Fruit fly (Drosophila melanogaster) whole organism, embryonic: ENCODE measurements around the gene CecA1.

Source experiments
- Bgb ChIP-seq: fragments of 200-800 bp; sonication (Bioruptor generic); IDR thresholded peaks from 2 replicates; pipeline ENCODE4 v1.3.6; 2022; ENCODE audit warnings: missing biosample characterization, missing genetic modification characterization; ENCODE audit not compliant: partially characterized antibody
- CG10147 ChIP-seq: fragments of 200-800 bp; sonication (Bioruptor generic); optimal IDR thresholded peaks from 2 replicates; lab custom pipeline; 2019; ENCODE audit warnings: missing biosample characterization, mild to moderate bottlenecking, missing genetic modification characterization, moderate library complexity
- CG11504 ChIP-seq: fragments of 200-800 bp; sonication (Bioruptor generic); optimal IDR thresholded peaks from 3 replicates; lab custom pipeline; 2019; ENCODE audit warnings: missing biosample characterization, mild to moderate bottlenecking, missing genetic modification characterization, moderate library complexity
- CG12155 ChIP-seq: fragments of 200-800 bp; sonication (Bioruptor generic); optimal IDR thresholded peaks from 3 replicates; lab custom pipeline; 2016; ENCODE audit warnings: missing biosample characterization, missing genetic modification characterization
- CG12391 ChIP-seq: fragments of 200-800 bp; sonication (Bioruptor generic); optimal IDR thresholded peaks from 3 replicates; lab custom pipeline; 2018; ENCODE audit warnings: missing biosample characterization, mild to moderate bottlenecking, missing genetic modification characterization, moderate library complexity
- CG12942 ChIP-seq: fragments of 200-800 bp; sonication (Bioruptor generic); optimal IDR thresholded peaks from 3 replicates; lab custom pipeline; 2016; ENCODE audit warnings: missing biosample characterization, missing genetic modification characterization
- CG13296 ChIP-seq: fragments of 200-800 bp; sonication (Bioruptor generic); optimal IDR thresholded peaks from 3 replicates; lab custom pipeline; 2018; ENCODE audit warnings: missing biosample characterization, mild to moderate bottlenecking, missing genetic modification characterization
- CG15479 ChIP-seq: fragments of 200-800 bp; sonication (Bioruptor generic); optimal IDR thresholded peaks from 3 replicates; lab custom pipeline; 2019; ENCODE audit warnings: missing biosample characterization, mild to moderate bottlenecking, missing genetic modification characterization, moderate library complexity
- CG15601 ChIP-seq: fragments of 200-800 bp; sonication (Bioruptor generic); optimal IDR thresholded peaks from 3 replicates; lab custom pipeline; 2019; ENCODE audit warnings: missing biosample characterization, mild to moderate bottlenecking, missing genetic modification characterization, moderate library complexity
- CG1647 ChIP-seq: fragments of 200-800 bp; sonication (Bioruptor generic); optimal IDR thresholded peaks from 3 replicates; lab custom pipeline; 2016; ENCODE audit warnings: missing biosample characterization, missing genetic modification characterization
- CG16779 ChIP-seq: fragments of 200-800 bp; sonication (Bioruptor generic); IDR thresholded peaks from 2 replicates; pipeline ENCODE4 v1.3.6; 2022; ENCODE audit warnings: missing biosample characterization, missing genetic modification characterization
- CG17568 ChIP-seq: fragments of 200-800 bp; sonication (Bioruptor generic); optimal IDR thresholded peaks from 2 replicates; lab custom pipeline; 2018; ENCODE audit warnings: missing biosample characterization, mild to moderate bottlenecking, missing genetic modification characterization, moderate library complexity
- CG2120 ChIP-seq: fragments of 200-800 bp; sonication (Bioruptor generic); optimal IDR thresholded peaks from 3 replicates; lab custom pipeline; 2016; ENCODE audit warnings: missing biosample characterization, missing genetic modification characterization
- CG3163 ChIP-seq: fragments of 200-800 bp; sonication (Bioruptor generic); optimal IDR thresholded peaks from 3 replicates; lab custom pipeline; 2016; ENCODE audit warnings: missing biosample characterization, missing genetic modification characterization
- CG6813 ChIP-seq: fragments of 200-800 bp; sonication (Bioruptor generic); optimal IDR thresholded peaks from 2 replicates; lab custom pipeline; 2017; ENCODE audit warnings: missing biosample characterization, missing genetic modification characterization, mild to moderate bottlenecking, moderate library complexity, missing genetic modification reagents
- CG7372 ChIP-seq: fragments of 200-800 bp; sonication (Bioruptor generic); IDR thresholded peaks from 2 replicates; pipeline ENCODE4 v1.3.6; 2022; ENCODE audit warnings: missing biosample characterization, missing genetic modification characterization
- CG7556 ChIP-seq: fragments of 200-800 bp; sonication (Bioruptor generic); optimal IDR thresholded peaks from 2 replicates; lab custom pipeline; 2017; ENCODE audit warnings: missing biosample characterization, mild to moderate bottlenecking, missing genetic modification characterization
- CG7839 ChIP-seq: fragments of 200-800 bp; sonication (Bioruptor generic); optimal IDR thresholded peaks from 3 replicates; lab custom pipeline; 2018; ENCODE audit warnings: missing biosample characterization, mild to moderate bottlenecking, missing genetic modification characterization, moderate library complexity
- CG9727 ChIP-seq: fragments of 200-800 bp; sonication (Bioruptor generic); optimal IDR thresholded peaks from 3 replicates; lab custom pipeline; 2017; ENCODE audit warnings: missing biosample characterization, mild to moderate bottlenecking, missing genetic modification characterization
- Ets65A ChIP-seq: fragments of 200-800 bp; sonication (Bioruptor generic); peaks from one replicate; lab custom pipeline; 2016; ENCODE audit warnings: missing biosample characterization, missing genetic modification characterization
- Fer3 ChIP-seq: fragments of 200-800 bp; sonication (Bioruptor generic); optimal IDR thresholded peaks from 2 replicates; lab custom pipeline; 2018; ENCODE audit warnings: missing biosample characterization, mild to moderate bottlenecking, missing genetic modification characterization, moderate library complexity
- H15 ChIP-seq: fragments of 200-800 bp; sonication (Bioruptor generic); IDR thresholded peaks from 3 replicates; pipeline ENCODE4 v1.3.6; 2022; ENCODE audit warnings: missing biosample characterization, missing genetic modification characterization
- HLHmδ ChIP-seq: fragments of 200-800 bp; sonication (Bioruptor generic); optimal IDR thresholded peaks from 2 replicates; lab custom pipeline; 2018; ENCODE audit warnings: missing biosample characterization, mild to moderate bottlenecking, missing genetic modification characterization, moderate library complexity
- Hey ChIP-seq: fragments of 200-800 bp; sonication (Bioruptor generic); optimal IDR thresholded peaks from 3 replicates; lab custom pipeline; 2018; ENCODE audit warnings: missing biosample characterization, mild to moderate bottlenecking, missing genetic modification characterization
- HmgD ChIP-seq: fragments of 200-800 bp; sonication (Bioruptor generic); optimal IDR thresholded peaks from 3 replicates; lab custom pipeline; 2016; ENCODE audit warnings: missing biosample characterization, missing genetic modification characterization
- Hmr ChIP-seq: fragments of 200-800 bp; sonication (Bioruptor generic); optimal IDR thresholded peaks from 3 replicates; lab custom pipeline; 2017; ENCODE audit warnings: mild to moderate bottlenecking, missing biosample characterization, missing genetic modification reagents, missing genetic modification characterization
- Lhr ChIP-seq: fragments of 200-800 bp; sonication (Bioruptor generic); optimal IDR thresholded peaks from 3 replicates; lab custom pipeline; 2017; ENCODE audit warnings: mild to moderate bottlenecking, missing biosample characterization, missing genetic modification reagents, missing genetic modification characterization
- Lpt ChIP-seq: fragments of >200 bp; optimal IDR thresholded peaks from 2 replicates; lab custom pipeline; 2018; ENCODE audit warnings: missing biosample characterization, missing genetic modification characterization
- MESR4 ChIP-seq: fragments of 200-800 bp; sonication (Bioruptor generic); optimal IDR thresholded peaks from 2 replicates; lab custom pipeline; 2018; ENCODE audit warnings: missing biosample characterization, mild to moderate bottlenecking, missing genetic modification characterization, moderate library complexity
- Meics ChIP-seq: fragments of 200-800 bp; sonication (Bioruptor generic); optimal IDR thresholded peaks from 2 replicates; lab custom pipeline; 2017; ENCODE audit warnings: missing biosample characterization, mild to moderate bottlenecking, missing genetic modification characterization
- NC2α ChIP-seq: fragments of 200-800 bp; sonication (Bioruptor generic); optimal IDR thresholded peaks from 2 replicates; lab custom pipeline; 2016; ENCODE audit warnings: missing biosample characterization, missing genetic modification characterization
- Neu2 ChIP-seq: fragments of 200-800 bp; sonication (Bioruptor generic); optimal IDR thresholded peaks from 3 replicates; lab custom pipeline; 2016; ENCODE audit warnings: missing biosample characterization, missing genetic modification characterization, borderline replicate concordance
- Rx ChIP-seq: fragments of 200-800 bp; sonication (Bioruptor generic); IDR thresholded peaks from 2 replicates; pipeline ENCODE4 v1.3.6; 2022; ENCODE audit warnings: missing biosample characterization, missing genetic modification characterization
- ase ChIP-seq: fragments of 200-800 bp; sonication (Bioruptor generic); IDR thresholded peaks from 3 replicates; pipeline ENCODE4 v1.3.6; 2022; ENCODE audit warnings: missing biosample characterization, missing genetic modification characterization
- bcd ChIP-seq: fragments of 200-800 bp; sonication (Bioruptor generic); optimal IDR thresholded peaks from 2 replicates; lab custom pipeline; 2017; ENCODE audit warnings: missing biosample characterization, mild to moderate bottlenecking, missing genetic modification characterization
- bsh ChIP-seq, 2 experiments: fragments of 200-800 bp; sonication (Bioruptor generic); optimal IDR thresholded peaks; 2 replicates each; lab custom pipeline; 2017 to 2018; ENCODE audit warnings: mild to moderate bottlenecking in 2 of 2, missing biosample characterization in 2 of 2, missing genetic modification characterization in 2 of 2, moderate library complexity in 1 of 2
- cato ChIP-seq: fragments of 200-800 bp; sonication (Bioruptor generic); optimal IDR thresholded peaks from 2 replicates; lab custom pipeline; 2016; ENCODE audit warnings: missing biosample characterization, missing genetic modification characterization, borderline replicate concordance
- cwo ChIP-seq: fragments of 200-800 bp; sonication (Bioruptor generic); optimal IDR thresholded peaks from 3 replicates; lab custom pipeline; 2017; ENCODE audit warnings: missing biosample characterization, missing genetic modification characterization, mild to moderate bottlenecking, moderate library complexity, missing genetic modification reagents
- dm ChIP-seq: fragments of 200-800 bp; sonication (Bioruptor generic); optimal IDR thresholded peaks from 3 replicates; lab custom pipeline; 2016; ENCODE audit warnings: missing biosample characterization, missing genetic modification characterization
- dysf ChIP-seq: fragments of 200-800 bp; sonication (Bioruptor generic); IDR thresholded peaks from 3 replicates; pipeline ENCODE4 v1.3.6; 2022; ENCODE audit warnings: missing biosample characterization, missing genetic modification characterization
- hb ChIP-seq: fragments of 200-800 bp; sonication (Bioruptor generic); IDR thresholded peaks from 3 replicates; pipeline ENCODE4 v1.3.6; 2022; ENCODE audit warnings: missing biosample characterization, missing genetic modification characterization; ENCODE audit not compliant: partially characterized antibody
- mirr ChIP-seq: fragments of 200-800 bp; sonication (Bioruptor generic); optimal IDR thresholded peaks from 3 replicates; lab custom pipeline; 2018; ENCODE audit warnings: missing biosample characterization, mild to moderate bottlenecking, missing genetic modification characterization
- nau ChIP-seq: fragments of 200-800 bp; sonication (Bioruptor generic); optimal IDR thresholded peaks from 3 replicates; lab custom pipeline; 2017; ENCODE audit warnings: missing biosample characterization, mild to moderate bottlenecking, missing genetic modification characterization, missing genetic modification reagents
- ranshi ChIP-seq: fragments of 200-800 bp; sonication (Bioruptor generic); IDR thresholded peaks from 2 replicates; pipeline ENCODE4 v1.3.6; 2022; ENCODE audit warnings: missing biosample characterization, missing genetic modification characterization
- seq ChIP-seq: fragments of 200-800 bp; sonication (Bioruptor generic); IDR thresholded peaks from 2 replicates; pipeline ENCODE4 v1.3.6; 2022; ENCODE audit warnings: missing biosample characterization, missing genetic modification characterization
- sima ChIP-seq: fragments of 200-800 bp; sonication (Bioruptor generic); optimal IDR thresholded peaks from 2 replicates; lab custom pipeline; 2016; ENCODE audit warnings: missing biosample characterization, missing genetic modification characterization
- tap ChIP-seq: fragments of 200-800 bp; optimal IDR thresholded peaks from 3 replicates; lab custom pipeline; 2019; ENCODE audit warnings: missing biosample characterization, mild to moderate bottlenecking, missing genetic modification characterization, moderate library complexity
- tio ChIP-seq: fragments of 200-800 bp; sonication (Bioruptor generic); optimal IDR thresholded peaks from 2 replicates; lab custom pipeline; 2017; ENCODE audit warnings: missing biosample characterization, missing genetic modification characterization, inconsistent platforms
- vvl ChIP-seq: fragments of 200-800 bp; sonication (Bioruptor generic); IDR thresholded peaks from 2 replicates; pipeline ENCODE4 v1.3.6; 2022; ENCODE audit warnings: missing biosample characterization, missing genetic modification characterization
- zf30C ChIP-seq: fragments of 200-800 bp; sonication (Bioruptor generic); optimal IDR thresholded peaks from 3 replicates; lab custom pipeline; 2018; ENCODE audit warnings: missing biosample characterization, mild to moderate bottlenecking, missing genetic modification characterization

CecA1 gene

dm6 chr3R:30195606-30196049, 15.0 kb upstream of the CecA1 start (continued):
- TF ChIP-seq bsh (GFP tag; optimal IDR thresholded peaks at IDR 0.05; lab: Kevin White, UChicago) (peak in 1 of 2 experiments; percentile 15), Lpt (GFP tag; lab: Kevin White, UChicago) (no peak), Bgb (GFP tag; lab: Robert Waterston, UW) (peak; percentile 35; the same call in 1 of the 2 replicates), ase (peak; percentile 43; the same call in 1 of the 3 replicates), CG17568 (no peak), NC2α (GFP tag; lab: Kevin White, UChicago) (no peak), MESR4 (GFP tag; lab: Kevin White, UChicago) (peak; percentile 22), CG13296 (peak; percentile 54), CG2120 (GFP tag; lab: Kevin White, UChicago) (peak; percentile 79), zf30C (no peak), tap (tag; lab: Kevin White, UChicago) (no peak), HmgD (GFP tag; lab: Kevin White, UChicago) (peak; percentile 33), hb (GFP tag; lab: Robert Waterston, UW) (no peak), Neu2 (GFP tag; lab: Kevin White, UChicago) (no peak), Hey (tag; lab: Kevin White, UChicago) (peak; percentile 99), Lhr (GFP tag; lab: Kevin White, UChicago) (peak; percentile 20), CG3163 (GFP tag; lab: Kevin White, UChicago) (peak; percentile 20), Rx (GFP tag; lab: Robert Waterston, UW) (0 out of 2 replicates have a peak, but pooled peaks have one; percentile 16), CG12155 (GFP tag; lab: Kevin White, UChicago) (peak; percentile 7), CG7372 (GFP tag; lab: Robert Waterston, UW) (peak; percentile 18; the same call in 1 of the 2 replicates), cato (no peak), H15 (GFP tag; lab: Robert Waterston, UW) (peak; percentile 45; the same call in 1 of the 3 replicates), Hmr (GFP tag; lab: Kevin White, UChicago) (peak; percentile 74), vvl (GFP tag; lab: Robert Waterston, UW) (peak; percentile 75), CG7556 (no peak), Fer3 (tag; lab: Kevin White, UChicago) (peak; percentile 14), CG10147 (GFP tag; lab: Kevin White, UChicago) (peak; percentile 41), HLHmδ (GFP tag; lab: Kevin White, UChicago) (no peak), nau (GFP tag; lab: Kevin White, UChicago) (peak; percentile 14), Ets65A (GFP tag; lab: Kevin White, UChicago) (no peak), cwo (peak; percentile 58), CG15479 (GFP tag; lab: Kevin White, UChicago) (no peak), ranshi (GFP tag; lab: Robert Waterston, UW) (no peak), CG12942 (GFP tag; lab: Kevin White, UChicago) (peak; percentile 24), CG9727 (GFP tag; lab: Kevin White, UChicago) (no peak), tio (GFP tag; lab: Kevin White, UChicago) (no peak), bcd (GFP tag; lab: Kevin White, UChicago) (peak; percentile 58), CG7839 (tag; lab: Kevin White, UChicago) (peak; percentile 35), Meics (peak; percentile 62), CG11504 (tag; lab: Kevin White, UChicago) (peak; percentile 44), dysf (GFP tag; lab: Robert Waterston, UW) (peak; percentile 68), CG12391 (peak; percentile 8), CG1647 (GFP tag; lab: Kevin White, UChicago) (no peak), CG15601 (tag; lab: Kevin White, UChicago) (peak; percentile 40), dm (GFP tag; lab: Kevin White, UChicago) (peak; percentile 83), CG6813 (GFP tag; lab: Kevin White, UChicago) (no peak), sima (GFP tag; lab: Kevin White, UChicago) (no peak), CG16779 (peak; percentile 71), mirr (GFP tag; lab: Kevin White, UChicago) (peak; percentile 42), seq (GFP tag; lab: Robert Waterston, UW) (peak; percentile 45; the same call in 1 of the 2 replicates)
